Worm (Caenorhabditis elegans): ENCODE measurements around the gene rme-6.

- TF ChIP-seq T07F8.4 (tag; optimal IDR thresholded peaks at IDR 0.05) (no peak), snpc-4 (GFP tag; optimal IDR thresholded peaks at IDR 0.05) (no peak), snpc-4 (tag; optimal IDR thresholded peaks at IDR 0.05) (no peak), B0035.1 (tag; optimal IDR thresholded peaks at IDR 0.05) (no peak), ama-1 (optimal IDR thresholded peaks at IDR 0.05) (no peak), ama-1 (GFP tag; optimal IDR thresholded peaks at IDR 0.05) (no peak), unc-62 (GFP tag; optimal IDR thresholded peaks at IDR 0.05) (no peak), F33H1.4 (GFP tag; IDR thresholded peaks at IDR 0.05) (no peak)
These were observed 8.9 kb upstream of the rme-6 start, which contains the start of gene rei-2 for ce11 chrX:1088048-1088447.
